Worm (Caenorhabditis elegans) whole organism, L4 larva: ENCODE results near the gene tab-1.

Experiments
- F26F4.8 ChIP-seq: fragments of 200-800 bp; sonication (Bioruptor generic); conservative IDR thresholded peaks from 2 replicates; pipeline ENCODE4 v1.3.6; 2022; ENCODE audit warnings: missing genetic modification characterization, missing compliant biosample characterization
- F37D6.2 ChIP-seq: sonication (generic microtip); optimal IDR thresholded peaks from 2 replicates; lab custom pipeline; 2016; ENCODE audit warnings: mild to moderate bottlenecking, missing genetic modification characterization, missing compliant biosample characterization
- F44E2.7 ChIP-seq: fragments of 200-800 bp; sonication (Bioruptor generic); IDR thresholded peaks from 2 replicates; pipeline ENCODE4 v2.1.2; 2022; ENCODE audit warnings: missing genetic modification characterization, missing compliant biosample characterization
- F49E8.2 ChIP-seq: sonication (generic microtip); optimal IDR thresholded peaks from 2 replicates; lab custom pipeline; 2016; ENCODE audit warnings: missing compliant biosample characterization, mild to moderate bottlenecking, missing genetic modification characterization, borderline replicate concordance
- R02D3.7 ChIP-seq: fragments of 150-350 bp; sonication (generic microtip); optimal IDR thresholded peaks from 3 replicates; lab custom pipeline; 2014; ENCODE audit warnings: missing biosample characterization, missing genetic modification characterization
- T26A8.4 ChIP-seq: fragments of 200-800 bp; sonication (Bioruptor generic); IDR thresholded peaks from 2 replicates; pipeline ENCODE4 v1.3.6; 2022; ENCODE audit warnings: missing genetic modification characterization, missing compliant biosample characterization
- Y48G9A.11 ChIP-seq: fragments of 200-800 bp; sonication (Bioruptor generic); IDR thresholded peaks from 2 replicates; pipeline ENCODE4 v1.3.6; 2022; ENCODE audit warnings: missing genetic modification reagents, missing genetic modification characterization, missing compliant biosample characterization
- Y75B8A.6 ChIP-seq: fragments of 200-800 bp; sonication (Bioruptor generic); IDR thresholded peaks from 2 replicates; pipeline ENCODE4 v1.3.6; 2022; ENCODE audit warnings: missing genetic modification reagents, missing genetic modification characterization, missing compliant biosample characterization
- ZK337.2 ChIP-seq: fragments of 200-800 bp; sonication (Bioruptor generic); IDR thresholded peaks from 2 replicates; pipeline ENCODE4 v1.3.6; 2022; ENCODE audit warnings: missing genetic modification reagents, missing genetic modification characterization, missing compliant biosample characterization
- attf-4 ChIP-seq: sonication (generic microtip); optimal IDR thresholded peaks from 3 replicates; lab custom pipeline; 2017; ENCODE audit warnings: missing biosample characterization, missing genetic modification characterization
- ceh-32 ChIP-seq: sonication (generic microtip); optimal IDR thresholded peaks from 2 replicates; lab custom pipeline; 2016; ENCODE audit warnings: mild to moderate bottlenecking, missing genetic modification characterization, missing compliant biosample characterization; ENCODE audit not compliant: poor library complexity
- ceh-62 ChIP-seq: sonication (generic microtip); optimal IDR thresholded peaks from 2 replicates; lab custom pipeline; 2017; ENCODE audit warnings: missing biosample characterization, missing genetic modification characterization
- ceh-82 ChIP-seq: sonication (generic microtip); optimal IDR thresholded peaks from 2 replicates; lab custom pipeline; 2017; ENCODE audit warnings: missing biosample characterization, missing genetic modification characterization
- cey-2 ChIP-seq: sonication (generic microtip); optimal IDR thresholded peaks from 3 replicates; lab custom pipeline; 2017; ENCODE audit warnings: missing genetic modification characterization, mild to moderate bottlenecking, missing compliant biosample characterization, antibody characterized with exemption, borderline replicate concordance; ENCODE audit not compliant: insufficient read depth
- daf-12 ChIP-seq: fragments of 150-350 bp; optimal IDR thresholded peaks from 2 replicates; lab custom pipeline; 2014; ENCODE audit warnings: missing biosample characterization, missing genetic modification reagents, missing genetic modification characterization
- daf-19 ChIP-seq: fragments of 200-800 bp; sonication (Bioruptor generic); conservative IDR thresholded peaks from 2 replicates; pipeline ENCODE4 v1.3.6; 2022; ENCODE audit warnings: missing genetic modification characterization, missing compliant biosample characterization
- daf-8 ChIP-seq: fragments of 200-800 bp; sonication (Bioruptor generic); IDR thresholded peaks from 2 replicates; pipeline ENCODE4 v1.3.6; 2022; ENCODE audit warnings: missing genetic modification characterization, missing compliant biosample characterization
- dmd-6 ChIP-seq: fragments of 200-800 bp; sonication (Bioruptor generic); IDR thresholded peaks from 2 replicates; pipeline ENCODE4 v1.3.6; 2022; ENCODE audit warnings: missing genetic modification reagents, missing genetic modification characterization, missing compliant biosample characterization
- dmd-9 ChIP-seq: fragments of 200-800 bp; sonication (Bioruptor generic); IDR thresholded peaks from 2 replicates; pipeline ENCODE4 v1.3.6; 2022; ENCODE audit warnings: missing genetic modification reagents, missing genetic modification characterization, missing compliant biosample characterization
- egl-27 ChIP-seq: sonication (generic microtip); optimal IDR thresholded peaks from 3 replicates; lab custom pipeline; 2017; ENCODE audit warnings: missing biosample characterization, missing genetic modification reagents, missing genetic modification characterization
- hif-1 ChIP-seq, 2 experiments: sonication (generic microtip); optimal IDR thresholded peaks; 2 replicates each; lab custom pipeline; 2016 to 2017; ENCODE audit warnings: missing compliant biosample characterization in 2 of 2, missing genetic modification characterization in 2 of 2, missing genetic modification reagents in 2 of 2, missing genotype in 2 of 2, mild to moderate bottlenecking in 1 of 2
- hlh-11 ChIP-seq: fragments of 200-800 bp; sonication (Bioruptor generic); optimal IDR thresholded peaks from 2 replicates; lab custom pipeline; 2018; ENCODE audit warnings: mild to moderate bottlenecking, missing genetic modification characterization, missing compliant biosample characterization
- hlh-30 ChIP-seq: sonication (generic microtip); optimal IDR thresholded peaks from 2 replicates; lab custom pipeline; 2017; ENCODE audit warnings: antibody characterized with exemption, mild to moderate bottlenecking, missing genetic modification characterization, missing compliant biosample characterization; ENCODE audit not compliant: insufficient read depth
- hmg-1.1 ChIP-seq: fragments of 200-800 bp; sonication (Bioruptor generic); IDR thresholded peaks from 2 replicates; pipeline ENCODE4 v1.3.6; 2022; ENCODE audit warnings: missing genetic modification reagents, missing genetic modification characterization, missing compliant biosample characterization
- jun-1 ChIP-seq: fragments of 150-350 bp; optimal IDR thresholded peaks from 2 replicates; lab custom pipeline; 2014; ENCODE audit warnings: missing biosample characterization, missing genetic modification reagents, missing genetic modification characterization
- lim-7 ChIP-seq: fragments of 200-800 bp; sonication (Bioruptor generic); IDR thresholded peaks from 2 replicates; pipeline ENCODE4 v1.3.6; 2022; ENCODE audit warnings: missing genetic modification characterization, missing compliant biosample characterization
- mxl-2 ChIP-seq: fragments of 200-800 bp; sonication (Bioruptor generic); conservative IDR thresholded peaks from 2 replicates; pipeline ENCODE4 v1.3.6; 2022; ENCODE audit warnings: missing genetic modification reagents, missing genetic modification characterization, missing compliant biosample characterization
- mxl-3 ChIP-seq: fragments of 200-800 bp; sonication (Bioruptor generic); optimal IDR thresholded peaks from 2 replicates; lab custom pipeline; 2018; ENCODE audit warnings: mild to moderate bottlenecking, missing genetic modification characterization, missing compliant biosample characterization
- nhr-28 ChIP-seq: fragments of 150-350 bp; optimal IDR thresholded peaks from 2 replicates; lab custom pipeline; 2014; ENCODE audit warnings: missing biosample characterization, missing genetic modification characterization
- nhr-41 ChIP-seq: fragments of 200-800 bp; sonication (Bioruptor generic); IDR thresholded peaks from 2 replicates; pipeline ENCODE4 v1.3.6; 2022; ENCODE audit warnings: missing genetic modification reagents, missing genetic modification characterization, missing compliant biosample characterization
- nhr-42 ChIP-seq: fragments of 200-800 bp; sonication (Bioruptor generic); IDR thresholded peaks from 2 replicates; pipeline ENCODE4 v1.3.6; 2022; ENCODE audit warnings: missing genetic modification characterization, missing compliant biosample characterization
- nhr-6 ChIP-seq: fragments of 150-350 bp; optimal IDR thresholded peaks from 2 replicates; lab custom pipeline; 2014; ENCODE audit warnings: missing biosample characterization, missing genetic modification characterization
- nhr-76 ChIP-seq: fragments of 150-350 bp; optimal IDR thresholded peaks from 2 replicates; lab custom pipeline; 2014; ENCODE audit warnings: missing biosample characterization, missing genetic modification characterization
- nhr-77 ChIP-seq: fragments of 150-350 bp; optimal IDR thresholded peaks from 2 replicates; lab custom pipeline; 2014; ENCODE audit warnings: missing biosample characterization, missing genetic modification characterization
- pha-4 ChIP-seq, 2 experiments: fragments of 150-350 bp in 1 of 2; fragments of 200-800 bp in 1 of 2; sonication (Bioruptor generic) in 1 of 2; IDR thresholded peaks in 1 of 2; optimal IDR thresholded peaks in 1 of 2; 2 replicates each; pipeline versions ENCODE4 v1.3.6 to Lab custom; 2014 to 2022; ENCODE audit warnings: missing genetic modification characterization in 2 of 2, missing genetic modification reagents in 2 of 2, missing biosample characterization in 1 of 2, missing compliant biosample characterization in 1 of 2
- rbr-2 ChIP-seq: sonication (generic microtip); optimal IDR thresholded peaks from 2 replicates; lab custom pipeline; 2016; ENCODE audit warnings: missing genotype, missing genetic modification characterization, missing compliant biosample characterization
- saeg-2 ChIP-seq: fragments of 200-800 bp; sonication (Bioruptor generic); IDR thresholded peaks from 2 replicates; pipeline ENCODE4 v1.3.6; 2022; ENCODE audit warnings: missing genetic modification reagents, missing genetic modification characterization, missing compliant biosample characterization
- sdz-12 ChIP-seq: fragments of 200-800 bp; sonication (Bioruptor generic); optimal IDR thresholded peaks from 2 replicates; lab custom pipeline; 2018; ENCODE audit warnings: mild to moderate bottlenecking, missing genetic modification characterization, missing compliant biosample characterization
- skn-1 ChIP-seq: fragments of 150-350 bp; optimal IDR thresholded peaks from 2 replicates; lab custom pipeline; 2014; ENCODE audit warnings: missing biosample characterization, missing genetic modification characterization
- snpc-1.2 ChIP-seq: fragments of 200-800 bp; sonication (Bioruptor generic); IDR thresholded peaks from 2 replicates; pipeline ENCODE4 v1.3.6; 2022; ENCODE audit warnings: missing genetic modification reagents, missing genetic modification characterization, missing compliant biosample characterization
- spr-1 ChIP-seq: sonication (generic microtip); optimal IDR thresholded peaks from 2 replicates; lab custom pipeline; 2016; ENCODE audit warnings: mild to moderate bottlenecking, missing genetic modification characterization, missing compliant biosample characterization
- spr-3 ChIP-seq: fragments of 200-800 bp; sonication (Bioruptor generic); optimal IDR thresholded peaks from 2 replicates; lab custom pipeline; 2018; ENCODE audit warnings: mild to moderate bottlenecking, missing genetic modification characterization, missing compliant biosample characterization
- tra-1 ChIP-seq: fragments of 200-800 bp; sonication (Bioruptor generic); IDR thresholded peaks from 2 replicates; pipeline ENCODE4 v1.3.6; 2022; ENCODE audit warnings: missing genetic modification reagents, missing genetic modification characterization, missing compliant biosample characterization
- unc-39 ChIP-seq: sonication (generic microtip); optimal IDR thresholded peaks from 2 replicates; lab custom pipeline; 2017; ENCODE audit warnings: missing biosample characterization, missing genetic modification characterization
- unc-62 ChIP-seq, 3 experiments: fragments of 150-350 bp in 1 of 3; sonication (generic microtip); optimal IDR thresholded peaks in 2 of 3; peaks in 1 of 3; 1 replicate in 1 of 3; 2 replicates in 2 of 3; lab custom pipeline; 2014 to 2017; ENCODE audit warnings: missing biosample characterization in 3 of 3, missing genetic modification characterization in 3 of 3, missing genetic modification reagents in 3 of 3, missing genotype in 1 of 3
- vab-7 ChIP-seq: fragments of 200-800 bp; sonication (Bioruptor generic); IDR thresholded peaks from 2 replicates; pipeline ENCODE4 v1.3.6; 2022; ENCODE audit warnings: missing genetic modification reagents, missing genetic modification characterization, missing compliant biosample characterization
- zfp-2 ChIP-seq: sonication (generic microtip); optimal IDR thresholded peaks from 2 replicates; lab custom pipeline; 2016; ENCODE audit warnings: mild to moderate bottlenecking, missing genetic modification characterization, missing compliant biosample characterization
- zfp-3 ChIP-seq: fragments of 200-800 bp; sonication (Bioruptor generic); conservative IDR thresholded peaks from 2 replicates; pipeline ENCODE4 v1.3.6; 2022; ENCODE audit warnings: missing genetic modification reagents, missing genetic modification characterization, missing compliant biosample characterization
- zip-2 ChIP-seq: fragments of 150-350 bp; optimal IDR thresholded peaks from 2 replicates; lab custom pipeline; 2014; ENCODE audit warnings: missing biosample characterization, missing genetic modification characterization

The tab-1 gene

DNA sequence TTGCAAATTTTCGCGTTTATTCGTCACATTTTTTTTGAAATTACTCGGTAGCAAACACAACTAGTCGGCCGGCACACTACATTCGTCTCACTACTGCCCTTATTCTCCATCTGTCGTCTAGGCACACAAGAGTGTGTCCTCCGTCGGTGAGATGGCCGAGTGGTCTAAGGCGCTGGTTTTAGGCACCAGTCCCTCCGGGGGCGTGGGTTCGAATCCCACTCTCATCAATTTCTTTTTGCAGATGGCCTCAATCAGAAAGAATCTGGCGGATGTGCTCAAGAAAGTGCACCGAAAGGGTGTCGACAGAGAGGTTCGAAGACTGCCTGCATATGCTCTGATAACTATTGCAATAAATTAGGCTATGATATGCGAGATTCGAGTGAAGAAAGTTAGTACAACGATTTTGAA is 49.9 kb downstream of the tab-1 start (continued):
- peak; percentile 67 for TF ChIP-seq Y48G9A.11
- no peak for TF ChIP-seq R02D3.7 (tag; lab: Kevin White, UChicago)
- peak; percentile 68 for TF ChIP-seq nhr-28
- TF ChIP-seq egl-27 = no peak
- TF ChIP-seq daf-12 (tag; lab: Kevin White, UChicago) = no peak
- TF ChIP-seq zip-2 (tag; lab: Kevin White, UChicago) = peak; percentile 51
- peak; percentile 75 for TF ChIP-seq nhr-42
- TF ChIP-seq ceh-62 (tag; lab: Kevin White, UChicago) = no peak
- TF ChIP-seq F44E2.7 (GFP tag; lab: Robert Waterston, UW) = peak; percentile 82; the same call in 1 of the 2 replicates
- 0 out of 2 replicates have a peak, but pooled peaks have one; percentile 4 for TF ChIP-seq mxl-2 (GFP tag; lab: Robert Waterston, UW)
- peak; percentile 56 for TF ChIP-seq nhr-77 (tag; lab: Kevin White, UChicago)
- peak; percentile 56; the same call in 1 of the 2 replicates for TF ChIP-seq F26F4.8 (GFP tag; lab: Robert Waterston, UW)
- TF ChIP-seq jun-1 (tag; lab: Kevin White, UChicago) = peak; percentile 16
- TF ChIP-seq lim-7 = peak; percentile 85
- no peak for TF ChIP-seq daf-8 (GFP tag; lab: Robert Waterston, UW)
- peak; percentile 80 for TF ChIP-seq rbr-2
- TF ChIP-seq sdz-12 (GFP tag; lab: Kevin White, UChicago) = peak; percentile 83
- TF ChIP-seq hmg-1.1 (GFP tag; lab: Robert Waterston, UW) = peak; percentile 89
- peak; percentile 16 for TF ChIP-seq nhr-6 (tag; lab: Kevin White, UChicago)
- no peak for TF ChIP-seq unc-39 (tag; lab: Kevin White, UChicago)
- no peak for TF ChIP-seq ceh-32 (tag; lab: Kevin White, UChicago)
- peak; percentile 52 for TF ChIP-seq spr-3 (GFP tag; lab: Kevin White, UChicago)
- peak; percentile 64 for TF ChIP-seq mxl-3 (GFP tag; lab: Kevin White, UChicago)
- TF ChIP-seq pha-4 (GFP tag; IDR thresholded peaks at IDR 0.05; lab: Robert Waterston, UW) = peak; percentile 69
- TF ChIP-seq pha-4 (tag; optimal IDR thresholded peaks at IDR 0.05; lab: Kevin White, UChicago) = no peak
- peak; percentile 81 for TF ChIP-seq vab-7 (GFP tag; lab: Robert Waterston, UW)
- no peak for TF ChIP-seq zfp-2
- no peak for TF ChIP-seq Y75B8A.6 (GFP tag; lab: Robert Waterston, UW)
- no peak for TF ChIP-seq attf-4 (tag; lab: Kevin White, UChicago)
- TF ChIP-seq nhr-76 (tag; lab: Kevin White, UChicago) = no peak
- no peak for TF ChIP-seq cey-2 (tag; lab: Kevin White, UChicago)
- TF ChIP-seq unc-62 (GFP tag; optimal IDR thresholded peaks at IDR 0.05 in 1 of 2; lab: Kevin White, UChicago) = peak in 1 of 2 experiments; percentile 1
- no peak for TF ChIP-seq unc-62 (tag; optimal IDR thresholded peaks at IDR 0.05; lab: Kevin White, UChicago)
- peak; percentile 19 to 58 for TF ChIP-seq hif-1 (tag; optimal IDR thresholded peaks at IDR 0.05; lab: Kevin White, UChicago)
- TF ChIP-seq spr-1 (tag; lab: Kevin White, UChicago) = peak; percentile 62
- no peak for TF ChIP-seq daf-19 (GFP tag; lab: Robert Waterston, UW)
- peak; percentile 73 for TF ChIP-seq snpc-1.2 (GFP tag; lab: Robert Waterston, UW)
- peak; percentile 39 for TF ChIP-seq F37D6.2 (tag; lab: Kevin White, UChicago)
- peak; percentile 77 for TF ChIP-seq dmd-6 (GFP tag; lab: Robert Waterston, UW)
- TF ChIP-seq T26A8.4 (GFP tag; lab: Robert Waterston, UW) = peak; percentile 65
- peak; percentile 66; the same call in 1 of the 2 replicates for TF ChIP-seq ZK337.2
- TF ChIP-seq saeg-2 (GFP tag; lab: Robert Waterston, UW) = 0 out of 2 replicates have a peak, but pooled peaks have one; percentile 28
- peak; percentile 43; the same call in 1 of the 2 replicates for TF ChIP-seq nhr-41
- no peak for TF ChIP-seq skn-1
- no peak for TF ChIP-seq ceh-82
- TF ChIP-seq zfp-3 (GFP tag; lab: Robert Waterston, UW) = peak; percentile 68; the same call in 1 of the 2 replicates
- TF ChIP-seq hlh-30 (tag; lab: Kevin White, UChicago) = peak; percentile 34
- peak; percentile 62; the same call in 1 of the 2 replicates for TF ChIP-seq tra-1 (GFP tag; lab: Robert Waterston, UW)
- TF ChIP-seq dmd-9 (GFP tag; lab: Robert Waterston, UW) = 0 out of 2 replicates have a peak, but pooled peaks have one; percentile 21
- peak; percentile 71 for TF ChIP-seq hlh-11 (tag; lab: Kevin White, UChicago)
- TF ChIP-seq F49E8.2 (tag; lab: Kevin White, UChicago) = peak; percentile 38
